Worm (Caenorhabditis elegans): ENCODE results near the gene ugt-59.

ugt-59 gene

DNA sequence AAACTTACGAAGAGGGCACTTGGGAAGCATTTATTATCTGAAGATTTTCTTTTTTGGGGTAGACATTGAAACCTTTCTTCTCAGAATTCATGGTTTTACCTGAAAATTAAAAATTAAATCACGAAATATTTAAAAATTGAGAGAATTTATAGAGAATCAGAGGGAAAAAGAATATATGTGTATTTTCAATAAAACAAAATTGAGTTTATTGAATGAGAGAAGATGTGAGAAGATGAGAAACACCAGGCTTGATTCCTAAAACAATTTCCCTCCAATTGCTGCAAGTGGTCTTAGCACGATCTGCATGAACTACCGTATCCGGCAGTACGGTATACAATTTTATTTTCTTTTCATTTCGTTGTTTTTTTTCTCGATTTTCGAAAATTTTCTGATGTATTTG is 3.4 kb upstream of the ugt-59 start, which contains the start of gene R11A8.1:
TSS of gene R11A8.1 (minus strand) at position 101 of the 400 bp plus-strand sequence.
- TF ChIP-seq pag-3 (tag; optimal IDR thresholded peaks at IDR 0.05; ENCODE audit: borderline replicate concordance, insufficient read depth) (no peak), nhr-19 (GFP tag; conservative IDR thresholded peaks at IDR 0.05) (no peak), Y116A8C.19 (tag; optimal IDR thresholded peaks at IDR 0.05; ENCODE audit: borderline replicate concordance) (no peak)

ce11 chrIV:10357842-10358241 is 2.6 kb upstream of the ugt-59 start, which contains the start of gene gkow-1:
TSS of gene gkow-1 (plus strand) at chrIV:10358142.
- no peak for TF ChIP-seq unc-130 (tag; optimal IDR thresholded peaks at IDR 0.05)
- peak; percentile 37 for TF ChIP-seq blmp-1 (tag; optimal IDR thresholded peaks at IDR 0.05)
- peak in 1 of 3 experiments; percentile 26 for TF ChIP-seq dpl-1 (GFP tag; optimal IDR thresholded peaks at IDR 0.05)
- no peak for TF ChIP-seq vab-15 (tag; optimal IDR thresholded peaks at IDR 0.05)
- peak in 1 of 2 experiments; percentile 13 for TF ChIP-seq efl-1 (optimal IDR thresholded peaks at IDR 0.05)
- peak in 1 of 2 experiments; percentile 15 for TF ChIP-seq efl-1 (GFP tag; optimal IDR thresholded peaks at IDR 0.05 in 1 of 2)

DNA sequence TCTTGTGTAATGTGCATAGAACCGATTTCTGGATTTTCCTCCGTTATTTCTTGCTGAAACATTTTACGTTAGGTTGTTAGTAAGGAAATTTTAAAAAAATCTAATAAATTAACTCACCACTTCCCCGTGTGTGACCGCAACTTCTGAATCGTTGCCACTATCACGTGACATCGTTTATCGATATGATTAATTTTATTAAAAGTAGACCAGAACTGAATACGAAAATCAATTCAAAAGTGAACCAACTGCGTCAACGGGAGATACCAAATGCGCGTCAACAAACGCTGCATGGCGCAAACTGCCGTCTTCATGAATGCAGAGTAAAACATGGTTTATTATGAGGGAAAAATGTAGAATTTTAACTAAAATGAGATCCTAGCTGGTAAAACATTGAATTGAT is 5.6 kb downstream of the ugt-59 start, which contains the start of gene sir-2.1:
TSS of gene sir-2.1 (minus strand) at position 212 of the 400 bp plus-strand sequence.
- TF ChIP-seq nhr-20 (tag; optimal IDR thresholded peaks at IDR 0.05) (peak; percentile 49), isw-1 (GFP tag; IDR thresholded peaks at IDR 0.05) (peak; percentile 30; the same call in 1 of the 2 replicates), nhr-85 (tag) (no peak), nhr-237 (tag; optimal IDR thresholded peaks at IDR 0.05) (no peak), lin-15B (tag; optimal IDR thresholded peaks at IDR 0.05) (no peak), mdl-1 (tag; optimal IDR thresholded peaks at IDR 0.05) (no peak), lin-39 (tag; optimal IDR thresholded peaks at IDR 0.05) (no peak), hlh-4 (tag; optimal IDR thresholded peaks at IDR 0.05) (no peak), lir-3 (tag; optimal IDR thresholded peaks at IDR 0.05; ENCODE audit: poor library complexity) (no peak), ztf-11 (tag; optimal IDR thresholded peaks at IDR 0.05) (no peak), snpc-4 (tag; optimal IDR thresholded peaks at IDR 0.05) (peak; percentile 24), snu-23 (GFP tag; optimal IDR thresholded peaks at IDR 0.05) (peak; percentile 67), aha-1 (tag; optimal IDR thresholded peaks at IDR 0.05) (no peak), hpl-2 (GFP tag; optimal IDR thresholded peaks at IDR 0.05) (no peak), ceh-88 (GFP tag; IDR thresholded peaks at IDR 0.05) (no peak), swsn-7 (tag; optimal IDR thresholded peaks at IDR 0.05) (peak; percentile 64), lin-35 (GFP tag; optimal IDR thresholded peaks at IDR 0.05) (peak; percentile 57 to 76), egl-27 (tag; optimal IDR thresholded peaks at IDR 0.05) (no peak), unc-98 (GFP tag; IDR thresholded peaks at IDR 0.05) (no peak), dsc-1 (tag; optimal IDR thresholded peaks at IDR 0.05) (peak; percentile 58), C04F5.9 (tag; optimal IDR thresholded peaks at IDR 0.05) (no peak), grh-1 (GFP tag; IDR thresholded peaks at IDR 0.05) (no peak), blmp-1 (tag; optimal IDR thresholded peaks at IDR 0.05) (peak; percentile 51), unc-30 (tag; optimal IDR thresholded peaks at IDR 0.05) (no peak), unc-130 (tag; optimal IDR thresholded peaks at IDR 0.05) (peak; percentile 7), F16B12.6 (tag; optimal IDR thresholded peaks at IDR 0.05) (no peak), zip-4 (GFP tag; optimal IDR thresholded peaks at IDR 0.05) (no peak), nhr-28 (tag; optimal IDR thresholded peaks at IDR 0.05) (no peak), pag-3 (tag; optimal IDR thresholded peaks at IDR 0.05; ENCODE audit: borderline replicate concordance, insufficient read depth) (no peak), fos-1 (tag; optimal IDR thresholded peaks at IDR 0.05) (no peak), ceh-63 (GFP tag; optimal IDR thresholded peaks at IDR 0.05) (no peak), nhr-47 (tag; optimal IDR thresholded peaks at IDR 0.05) (peak; percentile 74), zag-1 (tag; optimal IDR thresholded peaks at IDR 0.05) (no peak), efl-1 (optimal IDR thresholded peaks at IDR 0.05) (peak; percentile 59 to 63), efl-1 (GFP tag; optimal IDR thresholded peaks at IDR 0.05 in 1 of 2) (peak; percentile 59 to 96), lsy-2 (tag; optimal IDR thresholded peaks at IDR 0.05) (peak; percentile 66 to 69), lin-14 (GFP tag; optimal IDR thresholded peaks at IDR 0.05) (no peak), pax-3 (tag; optimal IDR thresholded peaks at IDR 0.05) (peak; percentile 23), nhr-71 (tag; optimal IDR thresholded peaks at IDR 0.05) (peak; percentile 75), lin-13 (GFP tag; optimal IDR thresholded peaks at IDR 0.05) (no peak), fkh-8 (tag; optimal IDR thresholded peaks at IDR 0.05) (no peak), nhr-90 (tag; optimal IDR thresholded peaks at IDR 0.05; ENCODE audit: poor library complexity) (peak; percentile 60), ama-1 (optimal IDR thresholded peaks at IDR 0.05) (no peak), ets-5 (GFP tag; IDR thresholded peaks at IDR 0.05) (no peak)
